Worm (Caenorhabditis elegans) whole organism, L4 larva: Measurements from ENCODE around the gene F26A1.9.

Source experiments
- F37D6.2 ChIP-seq: sonication (generic microtip); optimal IDR thresholded peaks from 2 replicates; lab custom pipeline; 2016; ENCODE audit warnings: mild to moderate bottlenecking, missing genetic modification characterization, missing compliant biosample characterization
- F44E2.7 ChIP-seq: fragments of 200-800 bp; sonication (Bioruptor generic); IDR thresholded peaks from 2 replicates; pipeline ENCODE4 v2.1.2; 2022; ENCODE audit warnings: missing genetic modification characterization, missing compliant biosample characterization
- Y5F2A.4 ChIP-seq: fragments of 200-800 bp; sonication (Bioruptor generic); optimal IDR thresholded peaks from 2 replicates; lab custom pipeline; 2018; ENCODE audit warnings: mild to moderate bottlenecking, missing genetic modification characterization, missing compliant biosample characterization
- arid-1 ChIP-seq: fragments of 200-800 bp; sonication (Bioruptor generic); conservative IDR thresholded peaks from 2 replicates; pipeline ENCODE4 v1.3.6; 2022; ENCODE audit warnings: missing genetic modification reagents, missing genetic modification characterization, missing compliant biosample characterization
- attf-4 ChIP-seq: sonication (generic microtip); optimal IDR thresholded peaks from 3 replicates; lab custom pipeline; 2017; ENCODE audit warnings: missing biosample characterization, missing genetic modification characterization
- ceh-62 ChIP-seq: sonication (generic microtip); optimal IDR thresholded peaks from 2 replicates; lab custom pipeline; 2017; ENCODE audit warnings: missing biosample characterization, missing genetic modification characterization
- ceh-82 ChIP-seq: sonication (generic microtip); optimal IDR thresholded peaks from 2 replicates; lab custom pipeline; 2017; ENCODE audit warnings: missing biosample characterization, missing genetic modification characterization
- daf-12 ChIP-seq: fragments of 150-350 bp; optimal IDR thresholded peaks from 2 replicates; lab custom pipeline; 2014; ENCODE audit warnings: missing biosample characterization, missing genetic modification reagents, missing genetic modification characterization
- daf-16 ChIP-seq, 3 experiments: sonication (generic microtip); optimal IDR thresholded peaks; 2 replicates each; lab custom pipeline; 2016 to 2017; ENCODE audit warnings: missing genetic modification characterization in 3 of 3, missing genetic modification reagents in 3 of 3, mild to moderate bottlenecking in 2 of 3, missing compliant biosample characterization in 2 of 3, missing biosample characterization in 1 of 3, moderate library complexity in 1 of 3
- dpl-1 ChIP-seq: fragments of 150-350 bp; optimal IDR thresholded peaks from 2 replicates; lab custom pipeline; 2014; ENCODE audit warnings: missing biosample characterization, missing genetic modification reagents, missing genetic modification characterization
- duxl-1 ChIP-seq: sonication (generic microtip); optimal IDR thresholded peaks from 2 replicates; lab custom pipeline; 2016; ENCODE audit warnings: mild to moderate bottlenecking, missing genetic modification characterization, moderate library complexity, missing compliant biosample characterization; ENCODE audit not compliant: poor library complexity
- dve-1 ChIP-seq: sonication (generic microtip); optimal IDR thresholded peaks from 2 replicates; lab custom pipeline; 2017; ENCODE audit warnings: antibody characterized with exemption, mild to moderate bottlenecking, missing genetic modification characterization, missing compliant biosample characterization; ENCODE audit not compliant: insufficient read depth
- fkh-10 ChIP-seq: fragments of 150-350 bp; optimal IDR thresholded peaks from 2 replicates; lab custom pipeline; 2014; ENCODE audit warnings: missing biosample characterization, missing genetic modification reagents, missing genetic modification characterization
- hlh-11 ChIP-seq: fragments of 200-800 bp; sonication (Bioruptor generic); optimal IDR thresholded peaks from 2 replicates; lab custom pipeline; 2018; ENCODE audit warnings: mild to moderate bottlenecking, missing genetic modification characterization, missing compliant biosample characterization
- jun-1 ChIP-seq: fragments of 150-350 bp; optimal IDR thresholded peaks from 2 replicates; lab custom pipeline; 2014; ENCODE audit warnings: missing biosample characterization, missing genetic modification reagents, missing genetic modification characterization
- lin-13 ChIP-seq: fragments of 150-350 bp; optimal IDR thresholded peaks from 2 replicates; lab custom pipeline; 2014; ENCODE audit warnings: missing biosample characterization, missing genetic modification reagents, missing genetic modification characterization
- lin-15B ChIP-seq: fragments of 150-350 bp; sonication (generic microtip); optimal IDR thresholded peaks from 3 replicates; lab custom pipeline; 2014; ENCODE audit warnings: missing biosample characterization, missing genetic modification characterization
- lin-38 ChIP-seq: fragments of 200-800 bp; sonication (Bioruptor generic); IDR thresholded peaks from 2 replicates; pipeline ENCODE4 v1.3.6; 2022; ENCODE audit warnings: missing genetic modification reagents, missing genetic modification characterization, missing compliant biosample characterization
- lin-39 ChIP-seq: fragments of 150-350 bp; optimal IDR thresholded peaks from 2 replicates; lab custom pipeline; 2014; ENCODE audit warnings: missing biosample characterization, missing genetic modification reagents, missing genetic modification characterization
- lir-3 ChIP-seq: sonication (generic microtip); optimal IDR thresholded peaks from 2 replicates; lab custom pipeline; 2016; ENCODE audit warnings: mild to moderate bottlenecking, missing genetic modification characterization, missing compliant biosample characterization
- madf-5 ChIP-seq, 2 experiments: fragments of 200-800 bp; sonication (Bioruptor generic); IDR thresholded peaks; 2 replicates each; pipeline ENCODE4 v1.3.6; 2022; ENCODE audit warnings: missing compliant biosample characterization in 2 of 2, missing genetic modification characterization in 2 of 2
- madf-9 ChIP-seq: fragments of 200-800 bp; sonication (Bioruptor generic); conservative IDR thresholded peaks from 2 replicates; pipeline ENCODE4 v1.3.6; 2022; ENCODE audit warnings: missing genetic modification reagents, missing genetic modification characterization, missing compliant biosample characterization
- mep-1 ChIP-seq: fragments of 150-350 bp; sonication (generic microtip); optimal IDR thresholded peaks from 3 replicates; lab custom pipeline; 2014; ENCODE audit warnings: missing biosample characterization, missing genetic modification characterization
- nhr-102 ChIP-seq: sonication (generic microtip); optimal IDR thresholded peaks from 2 replicates; lab custom pipeline; 2016; ENCODE audit warnings: mild to moderate bottlenecking, missing genetic modification characterization, moderate library complexity, missing compliant biosample characterization
- nhr-41 ChIP-seq: fragments of 200-800 bp; sonication (Bioruptor generic); IDR thresholded peaks from 2 replicates; pipeline ENCODE4 v1.3.6; 2022; ENCODE audit warnings: missing genetic modification reagents, missing genetic modification characterization, missing compliant biosample characterization
- skn-1 ChIP-seq: fragments of 150-350 bp; optimal IDR thresholded peaks from 2 replicates; lab custom pipeline; 2014; ENCODE audit warnings: missing biosample characterization, missing genetic modification characterization
- snpc-4 ChIP-seq: fragments of 150-350 bp; optimal IDR thresholded peaks from 2 replicates; lab custom pipeline; 2014; ENCODE audit warnings: missing biosample characterization, missing genetic modification characterization
- unc-130 ChIP-seq: sonication (generic microtip); optimal IDR thresholded peaks from 2 replicates; lab custom pipeline; 2016; ENCODE audit warnings: missing genetic modification reagents, missing genetic modification characterization, missing compliant biosample characterization
- unc-39 ChIP-seq: sonication (generic microtip); optimal IDR thresholded peaks from 2 replicates; lab custom pipeline; 2017; ENCODE audit warnings: missing biosample characterization, missing genetic modification characterization
- zag-1 ChIP-seq: fragments of 150-350 bp; optimal IDR thresholded peaks from 2 replicates; lab custom pipeline; 2014; ENCODE audit warnings: missing biosample characterization, missing genetic modification characterization
- zip-11 ChIP-seq: fragments of 200-800 bp; sonication (Bioruptor generic); IDR thresholded peaks from 2 replicates; pipeline ENCODE4 v1.3.6; 2022; ENCODE audit warnings: missing genetic modification characterization, missing compliant biosample characterization
- ztf-7 ChIP-seq: fragments of 150-350 bp; optimal IDR thresholded peaks from 2 replicates; lab custom pipeline; 2014; ENCODE audit warnings: missing biosample characterization, missing genetic modification characterization

F26A1.9 gene

DNA sequence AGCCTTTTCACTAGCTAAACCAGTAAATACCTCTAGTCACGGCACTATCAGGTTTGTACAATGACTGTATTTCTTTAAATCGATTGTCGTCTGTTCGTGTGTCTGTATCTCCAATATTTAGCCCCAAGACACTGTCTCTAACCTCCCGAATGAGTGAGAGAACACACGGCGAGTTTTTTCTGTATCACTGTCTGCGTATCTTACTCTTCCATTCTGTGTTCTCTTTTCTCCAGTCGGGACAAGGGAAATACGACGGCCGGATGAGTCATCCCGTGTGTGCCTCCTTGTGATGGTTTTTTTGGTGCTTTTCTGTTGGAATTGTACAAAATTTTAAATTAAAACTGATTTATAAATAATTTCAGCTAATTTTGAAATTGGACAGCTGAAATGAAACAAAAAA lies 33.3 kb downstream of the F26A1.9 start (continued):
- 0 out of 2 replicates have a peak, but pooled peaks have one; percentile 20 for TF ChIP-seq madf-9
- peak; percentile 48 for TF ChIP-seq duxl-1 (tag; lab: Kevin White, UChicago)
- TF ChIP-seq F44E2.7 (GFP tag; lab: Robert Waterston, UW) = no peak
- TF ChIP-seq ztf-7 (tag; lab: Kevin White, UChicago) = peak; percentile 25
- no peak for TF ChIP-seq lin-13 (GFP tag; lab: Kevin White, UChicago)
- peak; percentile 93 for TF ChIP-seq hlh-11 (tag; lab: Kevin White, UChicago)
- TF ChIP-seq unc-39 (tag; lab: Kevin White, UChicago) = no peak
- TF ChIP-seq lir-3 = no peak
- TF ChIP-seq madf-5 (GFP tag; IDR thresholded peaks at IDR 0.05; lab: Robert Waterston, UW) = no peak
- peak; percentile 24 for TF ChIP-seq nhr-102 (tag; lab: Kevin White, UChicago)
- TF ChIP-seq ceh-82 (tag; lab: Kevin White, UChicago) = no peak
- no peak for TF ChIP-seq lin-15B (tag; lab: Kevin White, UChicago)
- TF ChIP-seq snpc-4 (tag; lab: Kevin White, UChicago) = no peak
- no peak for TF ChIP-seq F37D6.2 (tag; lab: Kevin White, UChicago)
- no peak for TF ChIP-seq Y5F2A.4 (GFP tag; lab: Kevin White, UChicago)
- TF ChIP-seq attf-4 (tag; lab: Kevin White, UChicago) = no peak
- TF ChIP-seq skn-1 (tag; lab: Kevin White, UChicago) = no peak
- peak; percentile 41 for TF ChIP-seq fkh-10 (GFP tag; lab: Kevin White, UChicago)
- TF ChIP-seq dve-1 (tag; lab: Kevin White, UChicago) = peak; percentile 86

DNA sequence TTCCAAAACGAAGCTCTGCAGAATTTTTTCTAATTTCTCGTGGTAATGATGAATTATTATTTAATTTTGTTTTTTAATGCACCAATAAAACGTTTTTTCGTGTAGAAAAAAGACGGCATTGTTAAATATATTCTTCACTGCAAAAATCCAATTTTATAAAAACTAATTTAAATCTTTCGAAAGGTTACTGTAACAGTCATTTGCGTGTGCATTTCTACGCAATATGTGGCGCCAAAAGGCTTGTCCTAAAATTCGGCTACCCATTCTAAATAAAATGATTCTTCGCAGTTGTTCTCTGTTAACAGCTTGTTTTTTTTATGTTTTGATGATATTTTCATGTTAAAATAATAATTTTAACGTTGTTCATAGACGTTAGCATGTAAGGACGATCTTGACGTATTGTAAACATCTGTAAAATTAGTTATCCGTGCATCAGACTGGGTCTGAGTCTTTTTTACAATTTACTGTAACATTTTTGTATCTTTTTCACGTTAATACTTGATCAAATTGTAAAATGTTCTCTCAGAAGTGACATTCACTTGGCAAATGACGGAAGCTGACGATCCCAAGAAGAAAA lies 36.7 kb downstream of the F26A1.9 start, which contains the start of gene mip-1:
Gene mip-1, plus strand, starts transcription at position 527 of the 577 bp plus-strand sequence.
- TF ChIP-seq F37D6.2 (tag; lab: Kevin White, UChicago) = no peak
- no peak for TF ChIP-seq zip-11 (GFP tag; lab: Robert Waterston, UW)
- no peak for TF ChIP-seq lir-3
- no peak for TF ChIP-seq daf-12 (tag; lab: Kevin White, UChicago)
- TF ChIP-seq skn-1 (tag; lab: Kevin White, UChicago) = no peak
- 0 out of 2 replicates have a peak, but pooled peaks have one; percentile 25 for TF ChIP-seq lin-38 (GFP tag; lab: Robert Waterston, UW)
- TF ChIP-seq unc-130 = peak; percentile 40
- TF ChIP-seq jun-1 (tag; lab: Kevin White, UChicago) = no peak
- no peak for TF ChIP-seq ceh-62 (tag; lab: Kevin White, UChicago)
- no peak for TF ChIP-seq nhr-41 (GFP tag; lab: Robert Waterston, UW)
- no peak for TF ChIP-seq mep-1 (tag; lab: Kevin White, UChicago)
- no peak for TF ChIP-seq zag-1 (tag; lab: Kevin White, UChicago)
- TF ChIP-seq, all 104 proteins: peak for 2

DNA sequence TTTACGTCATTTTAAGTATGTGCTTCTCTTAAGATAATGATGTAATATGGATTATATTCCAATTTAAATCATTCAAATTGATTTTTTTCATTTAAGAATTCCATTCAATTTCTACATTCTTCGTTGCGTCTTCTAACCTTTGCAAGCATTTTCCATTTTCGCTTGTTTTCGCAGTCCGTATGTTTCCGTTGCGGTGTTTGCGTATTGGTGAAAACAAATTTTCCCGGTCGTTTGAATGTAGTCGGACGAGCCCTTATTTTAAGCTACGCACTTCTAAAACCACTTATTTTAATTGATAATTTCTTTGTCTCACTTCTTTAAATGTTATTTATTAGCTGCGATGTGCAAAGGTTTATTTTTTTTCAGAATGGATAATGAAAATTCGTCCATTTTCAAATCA lies 43.6 kb downstream of the F26A1.9 start, which contains the start of gene mel-28:
Gene mel-28, plus strand, starts transcription at position 367 of the 400 bp plus-strand sequence.
- no peak for TF ChIP-seq daf-16 (GFP tag; optimal IDR thresholded peaks at IDR 0.05; lab: Kevin White, UChicago)
- peak; percentile 36 for TF ChIP-seq daf-16 (tag; optimal IDR thresholded peaks at IDR 0.05; lab: Kevin White, UChicago)
- TF ChIP-seq lin-39 (tag; lab: Kevin White, UChicago) = no peak
- TF ChIP-seq dpl-1 (GFP tag; lab: Kevin White, UChicago) = peak; percentile 71

DNA sequence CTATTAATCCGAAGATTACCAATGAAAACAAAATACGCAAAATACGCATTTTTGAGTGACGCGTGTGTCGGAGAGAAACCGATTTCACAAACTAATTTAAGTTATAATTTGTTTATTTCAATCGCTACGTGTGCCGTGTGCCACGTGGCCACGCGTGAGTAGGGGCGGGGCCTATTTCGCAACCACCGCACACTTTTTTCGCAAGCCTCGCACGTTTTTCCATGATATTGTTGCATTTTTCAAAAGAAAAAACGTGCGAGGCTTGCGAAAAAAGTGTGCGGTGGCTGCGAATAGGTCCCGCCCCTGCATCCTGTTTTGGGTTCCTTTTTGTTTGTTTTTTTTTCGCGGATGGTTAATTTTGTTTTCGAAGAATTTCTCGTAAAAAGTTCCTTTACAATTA lies 44.2 kb downstream of the F26A1.9 start, which contains the start of gene enu-3.2:
Gene enu-3.2, minus strand, starts transcription at position 105 of the 400 bp plus-strand sequence.
- TF ChIP-seq arid-1 (0 out of 2 replicates have a peak, but pooled peaks have one; percentile 8), lin-38 (GFP tag; lab: Robert Waterston, UW) (peak; percentile 19; the same call in 1 of the 2 replicates), unc-130 (peak; percentile 23)
- TF ChIP-seq, all 104 proteins: peak for 3; not testable (repeated sequence) for 101
